Fruit fly (Drosophila melanogaster) whole organism, wandering third instar larva: ENCODE measurements around the gene Cpsf73.
A peak's percentile ranks its signal among the peaks of the same experiment; 100 is the strongest.

Source experiments
- CG32264 ChIP-seq: fragments of 200-800 bp; sonication (Bioruptor generic); optimal IDR thresholded peaks from 2 replicates; lab custom pipeline; 2016; ENCODE audit warnings: missing biosample characterization, missing genetic modification characterization
- CG9705 ChIP-seq: fragments of 200-800 bp; sonication (Bioruptor generic); optimal IDR thresholded peaks from 2 replicates; lab custom pipeline; 2018; ENCODE audit warnings: missing biosample characterization, mild to moderate bottlenecking, missing genetic modification characterization
- CrebA ChIP-seq: fragments of 200-800 bp; sonication (Bioruptor generic); optimal IDR thresholded peaks from 2 replicates; lab custom pipeline; 2016; ENCODE audit warnings: missing biosample characterization, mild to moderate bottlenecking, missing genetic modification characterization, borderline replicate concordance
- Dif ChIP-seq: fragments of 200-275, 200-300 bp; sonication (Bioruptor generic); optimal IDR thresholded peaks from 2 replicates; lab custom pipeline; 2018; ENCODE audit warnings: missing biosample characterization, missing genetic modification characterization; ENCODE audit not compliant: partially characterized antibody
- HLH106 ChIP-seq: fragments of 200-800 bp; optimal IDR thresholded peaks from 3 replicates; lab custom pipeline; 2019; ENCODE audit warnings: missing biosample characterization, mild to moderate bottlenecking, missing genetic modification characterization, moderate library complexity
- Hnf4 ChIP-seq: fragments of 200-800 bp; sonication (Bioruptor generic); optimal IDR thresholded peaks from 2 replicates; lab custom pipeline; 2016; ENCODE audit warnings: missing biosample characterization, mild to moderate bottlenecking, missing genetic modification characterization
- Hr78 ChIP-seq: fragments of >200 bp; optimal IDR thresholded peaks from 2 replicates; lab custom pipeline; 2017; ENCODE audit warnings: missing biosample characterization, missing genetic modification characterization
- Hr83 ChIP-seq: fragments of 200-300 bp; sonication (Bioruptor generic); optimal IDR thresholded peaks from 2 replicates; lab custom pipeline; 2016; ENCODE audit warnings: missing biosample characterization, mild to moderate bottlenecking, missing genetic modification characterization, moderate library complexity; ENCODE audit not compliant: poor library complexity, severe bottlenecking
- Jra ChIP-seq: sonication (Bioruptor generic); optimal IDR thresholded peaks from 2 replicates; lab custom pipeline; 2016; ENCODE audit warnings: missing biosample characterization, missing genetic modification characterization
- Mio ChIP-seq: sonication (Bioruptor generic); optimal IDR thresholded peaks from 2 replicates; lab custom pipeline; 2016; ENCODE audit warnings: missing biosample characterization, missing genetic modification characterization
- N ChIP-seq: fragments of >200 bp; optimal IDR thresholded peaks from 2 replicates; lab custom pipeline; 2018; ENCODE audit warnings: missing biosample characterization, missing external identifiers, missing genetic modification characterization
- OdsH ChIP-seq: fragments of 200-800 bp; sonication (Bioruptor generic); optimal IDR thresholded peaks from 2 replicates; lab custom pipeline; 2016; ENCODE audit warnings: missing biosample characterization, mild to moderate bottlenecking, missing genetic modification characterization
- Rel ChIP-seq, 2 experiments: fragments of 200-800 bp; sonication (Bioruptor generic) in 1 of 2; optimal IDR thresholded peaks; 2 replicates in 1 of 2; 3 replicates in 1 of 2; lab custom pipeline; 2016 to 2019; ENCODE audit warnings: mild to moderate bottlenecking in 2 of 2, missing biosample characterization in 2 of 2, missing genetic modification characterization in 2 of 2, moderate library complexity in 1 of 2
- Sp1 ChIP-seq: fragments of 200-800 bp; sonication (Bioruptor generic); optimal IDR thresholded peaks from 3 replicates; lab custom pipeline; 2019; ENCODE audit warnings: missing biosample characterization, mild to moderate bottlenecking, missing genetic modification characterization, moderate library complexity
- Vsx2 ChIP-seq: fragments of 200-300, 225-300 bp; sonication (Bioruptor generic); optimal IDR thresholded peaks from 2 replicates; lab custom pipeline; 2018; ENCODE audit warnings: missing biosample characterization, missing genetic modification characterization; ENCODE audit not compliant: partially characterized antibody
- br ChIP-seq: fragments of 200-800 bp; sonication (Bioruptor generic); optimal IDR thresholded peaks from 2 replicates; lab custom pipeline; 2016; ENCODE audit warnings: missing biosample characterization, missing genetic modification characterization
- brk ChIP-seq: fragments of 200-800 bp; sonication (Bioruptor generic); optimal IDR thresholded peaks from 2 replicates; lab custom pipeline; 2016; ENCODE audit warnings: missing biosample characterization, mild to moderate bottlenecking, missing genetic modification characterization
- dl ChIP-seq, 2 experiments: fragments of 175-275, 200-275 bp in 1 of 2; fragments of 200-275 bp in 1 of 2; sonication (Bioruptor generic); optimal IDR thresholded peaks; lab custom pipeline; 2018; ENCODE audit warnings: mild to moderate bottlenecking in 2 of 2, missing biosample characterization in 2 of 2, missing genetic modification characterization in 2 of 2, moderate library complexity in 2 of 2; ENCODE audit not compliant: partially characterized antibody in 2 of 2, insufficient read depth in 1 of 2
- dmrt93B ChIP-seq: fragments of 200-800 bp; sonication (Bioruptor generic); optimal IDR thresholded peaks from 2 replicates; lab custom pipeline; 2018; ENCODE audit warnings: missing biosample characterization, mild to moderate bottlenecking, missing genetic modification characterization
- dsf ChIP-seq: sonication (Bioruptor generic); optimal IDR thresholded peaks from 2 replicates; lab custom pipeline; 2016; ENCODE audit warnings: missing biosample characterization, missing genetic modification characterization, borderline replicate concordance
- fru ChIP-seq: fragments of 200-800 bp; sonication (Bioruptor generic); optimal IDR thresholded peaks from 3 replicates; lab custom pipeline; 2016; ENCODE audit warnings: missing biosample characterization, mild to moderate bottlenecking, missing genetic modification characterization
- h ChIP-seq: fragments of 200-800 bp; sonication (Bioruptor generic); optimal IDR thresholded peaks from 3 replicates; lab custom pipeline; 2016; ENCODE audit warnings: missing biosample characterization, mild to moderate bottlenecking, missing genetic modification characterization
- jim ChIP-seq: fragments of 175-275, 200-325 bp; sonication (Bioruptor generic); optimal IDR thresholded peaks from 2 replicates; lab custom pipeline; 2016; ENCODE audit warnings: missing biosample characterization, mild to moderate bottlenecking, missing genetic modification characterization
- lola ChIP-seq: fragments of >200 bp; optimal IDR thresholded peaks from 2 replicates; lab custom pipeline; 2017; ENCODE audit warnings: missing biosample characterization, missing genetic modification characterization
- pan ChIP-seq: fragments of >200 bp; optimal IDR thresholded peaks from 2 replicates; lab custom pipeline; 2017
- psq ChIP-seq: fragments of 200-800 bp; sonication (Bioruptor generic); optimal IDR thresholded peaks from 3 replicates; lab custom pipeline; 2017; ENCODE audit warnings: missing biosample characterization, mild to moderate bottlenecking, missing genetic modification characterization, moderate library complexity
- rgr ChIP-seq: fragments of 200-800 bp; sonication (Bioruptor generic); optimal IDR thresholded peaks from 3 replicates; lab custom pipeline; 2016; ENCODE audit warnings: missing biosample characterization, mild to moderate bottlenecking, missing genetic modification characterization
- tai ChIP-seq: sonication (Bioruptor generic); optimal IDR thresholded peaks from 2 replicates; lab custom pipeline; 2016; ENCODE audit warnings: missing biosample characterization, missing genetic modification characterization
- usp ChIP-seq: fragments of >200 bp; optimal IDR thresholded peaks from 2 replicates; lab custom pipeline; 2017; ENCODE audit warnings: missing biosample characterization, missing genetic modification characterization

The Cpsf73 gene

DNA sequence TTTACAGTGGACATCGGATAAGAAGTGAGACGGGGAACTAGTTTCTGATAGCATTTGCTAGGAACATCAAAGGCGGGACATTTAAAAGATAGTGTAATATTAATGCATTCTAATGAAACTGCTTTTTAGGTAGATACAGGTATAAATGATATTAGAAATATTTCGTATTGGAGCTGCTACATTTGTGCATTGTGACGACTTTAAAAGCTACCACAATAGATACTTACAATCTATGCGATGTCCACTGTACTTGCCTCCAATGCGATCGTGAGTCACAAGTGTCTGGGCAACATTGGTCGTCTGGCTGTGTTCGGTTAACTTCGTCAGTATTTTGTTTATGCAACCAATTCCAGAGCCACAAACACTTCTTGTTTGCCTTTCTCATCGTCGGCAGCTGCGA is 6.5 kb upstream of the Cpsf73 start (continued):
- TF ChIP-seq dsf (GFP tag; lab: Kevin White, UChicago) (no peak), pan (lab: Kevin White, UChicago) (no peak), Sp1 (GFP tag; lab: Kevin White, UChicago) (peak; percentile 13), Hnf4 (GFP tag; lab: Kevin White, UChicago) (no peak), Mio (GFP tag; lab: Kevin White, UChicago) (no peak), rgr (GFP tag; lab: Kevin White, UChicago) (peak; percentile 56), h (peak; percentile 69)

DNA sequence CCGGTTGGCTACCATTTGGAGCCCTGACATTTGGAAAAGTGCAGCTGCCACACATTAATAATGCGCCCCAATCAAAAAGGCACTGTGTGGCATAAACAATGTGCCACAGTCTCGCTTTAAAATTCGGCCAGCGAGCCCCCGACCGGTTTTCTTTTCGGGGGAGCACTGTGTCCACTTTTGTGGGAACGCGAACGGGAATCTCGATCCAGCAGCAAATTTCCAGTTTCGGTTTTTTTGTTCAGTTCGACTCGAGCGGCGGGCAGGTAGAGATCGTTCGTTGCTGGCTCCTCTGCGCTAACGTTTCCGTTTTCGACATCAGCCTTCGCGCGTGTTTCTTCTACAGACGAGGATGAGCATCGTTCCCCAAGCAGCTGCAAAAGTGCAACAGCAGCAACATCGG is 5.8 kb upstream of the Cpsf73 start, which contains the start of gene CG7702:
TSS of gene CG7702 (plus strand) at position 239 of the 400 bp plus-strand sequence.
- TF ChIP-seq N (GFP tag; lab: Kevin White, UChicago) = no peak
- TF ChIP-seq CG32264 = no peak
- TF ChIP-seq Rel (GFP tag; optimal IDR thresholded peaks at IDR 0.05; lab: Kevin White, UChicago) = peak; percentile 22
- TF ChIP-seq Rel (tag; optimal IDR thresholded peaks at IDR 0.05; lab: Kevin White, UChicago) = peak; percentile 75
- no peak for TF ChIP-seq usp (GFP tag; lab: Kevin White, UChicago)
- no peak for TF ChIP-seq dmrt93B (GFP tag; lab: Kevin White, UChicago)
- TF ChIP-seq Jra (GFP tag; lab: Kevin White, UChicago) = no peak
- TF ChIP-seq br (GFP tag; lab: Kevin White, UChicago) = peak; percentile 1
- TF ChIP-seq CrebA (GFP tag; lab: Kevin White, UChicago) = no peak
- no peak for TF ChIP-seq brk
- no peak for TF ChIP-seq lola (GFP tag; lab: Kevin White, UChicago)
- TF ChIP-seq Sp1 (GFP tag; lab: Kevin White, UChicago) = no peak
- TF ChIP-seq Hr83 = peak; percentile 5
- no peak for TF ChIP-seq pan (lab: Kevin White, UChicago)
- TF ChIP-seq Dif (GFP tag; lab: Kevin White, UChicago) = peak; percentile 30
- peak; percentile 86 for TF ChIP-seq jim (GFP tag; lab: Kevin White, UChicago)
- TF ChIP-seq Vsx2 = peak; percentile 75
- no peak for TF ChIP-seq OdsH (GFP tag; lab: Kevin White, UChicago)
- no peak for TF ChIP-seq rgr (GFP tag; lab: Kevin White, UChicago)
- no peak for TF ChIP-seq CG9705 (GFP tag; lab: Kevin White, UChicago)

DNA sequence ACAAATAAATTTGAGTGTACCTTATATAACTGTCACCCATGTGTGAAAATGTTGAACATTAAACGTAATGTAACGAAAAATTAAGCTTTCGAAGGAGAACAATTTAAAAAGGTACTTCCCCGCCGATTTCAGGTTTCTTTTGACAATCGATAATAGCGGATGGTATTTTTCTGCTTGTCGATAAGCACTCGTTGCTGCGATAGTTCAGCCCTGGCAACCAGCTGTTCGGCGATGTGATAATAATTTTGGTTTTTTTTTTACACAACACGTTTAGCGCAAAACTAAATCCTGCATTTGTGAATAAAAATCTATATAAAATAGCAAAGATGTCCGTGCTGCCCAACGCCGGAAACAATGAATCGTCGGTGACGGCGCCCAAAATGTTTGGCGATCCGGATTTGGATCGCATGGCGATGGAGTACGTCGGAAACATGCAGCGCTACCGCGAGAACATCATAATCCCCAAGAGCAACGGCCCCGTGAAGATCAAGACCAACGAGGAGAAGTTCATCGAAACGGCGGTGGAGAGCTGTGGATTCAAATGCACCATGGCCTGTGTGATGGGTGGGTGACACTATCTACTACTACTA is 4.4 kb upstream of the Cpsf73 start, which contains the start of gene CG31229:
TSS of gene CG31229 (plus strand) at position 194 of the 590 bp plus-strand sequence.
- TF ChIP-seq usp (GFP tag; lab: Kevin White, UChicago) (no peak), HLH106 (tag; lab: Kevin White, UChicago) (no peak), OdsH (GFP tag; lab: Kevin White, UChicago) (no peak), Rel (GFP tag; optimal IDR thresholded peaks at IDR 0.05; lab: Kevin White, UChicago) (no peak), Rel (tag; optimal IDR thresholded peaks at IDR 0.05; lab: Kevin White, UChicago) (peak; percentile 98), Mio (GFP tag; lab: Kevin White, UChicago) (no peak), Hnf4 (GFP tag; lab: Kevin White, UChicago) (no peak), dl (GFP tag; optimal IDR thresholded peaks at IDR 0.05; lab: Kevin White, UChicago; ENCODE audit: insufficient read depth in 1 of 2, partially characterized antibody in 2 of 2) (no peak)

DNA sequence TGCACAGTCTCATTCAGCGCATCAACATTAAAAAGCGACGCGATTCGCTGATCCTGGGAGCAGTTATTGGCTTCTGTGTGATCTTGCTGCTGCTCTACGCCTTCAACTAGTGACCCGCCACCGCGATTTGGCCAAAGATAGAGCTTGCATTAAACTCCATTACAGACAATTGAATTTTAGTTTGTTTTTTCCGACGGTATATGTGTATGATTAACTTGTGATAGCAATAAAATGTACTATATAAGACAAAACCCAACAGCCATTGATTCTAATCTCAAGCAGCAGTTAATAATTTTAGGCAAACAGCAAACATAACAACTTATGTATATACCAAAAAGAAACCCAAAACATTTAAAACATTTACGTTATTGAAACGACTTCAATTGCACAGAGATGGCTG is 1.7 kb upstream of the Cpsf73 start, which contains the start of gene CG31231:
TSS of gene CG31231 (plus strand) at position 301 of the 400 bp plus-strand sequence.
- TF ChIP-seq Hr78 (no peak), HLH106 (tag; lab: Kevin White, UChicago) (no peak), Sp1 (GFP tag; lab: Kevin White, UChicago) (no peak), dl (GFP tag; optimal IDR thresholded peaks at IDR 0.05; lab: Kevin White, UChicago; ENCODE audit: insufficient read depth in 1 of 2, partially characterized antibody in 2 of 2) (no peak), dsf (GFP tag; lab: Kevin White, UChicago) (no peak), Hnf4 (GFP tag; lab: Kevin White, UChicago) (no peak), jim (GFP tag; lab: Kevin White, UChicago) (no peak), psq (GFP tag; lab: Kevin White, UChicago) (no peak), OdsH (GFP tag; lab: Kevin White, UChicago) (no peak), dmrt93B (GFP tag; lab: Kevin White, UChicago) (no peak), N (GFP tag; lab: Kevin White, UChicago) (no peak), CG32264 (no peak), tai (GFP tag; lab: Kevin White, UChicago) (no peak), fru (no peak), brk (no peak), Dif (GFP tag; lab: Kevin White, UChicago) (no peak), Hr83 (no peak)
